Fruit fly (Drosophila melanogaster): ENCODE results near the gene CG8814.

dm6 chr2L:2894356-2894755 is 19.7 kb downstream of the CG8814 start:
- TF ChIP-seq CG12768 (GFP tag; optimal IDR thresholded peaks at IDR 0.05) (no peak), bab1 (GFP tag; optimal IDR thresholded peaks at IDR 0.05) (no peak), Hr96 (GFP tag; optimal IDR thresholded peaks at IDR 0.05) (no peak), pad (GFP tag; optimal IDR thresholded peaks at IDR 0.05) (no peak), ovo (GFP tag; optimal IDR thresholded peaks at IDR 0.05) (no peak), CG1620 (GFP tag; optimal IDR thresholded peaks at IDR 0.05) (no peak), kay (GFP tag; ENCODE audit: borderline replicate concordance) (no peak), CG33017 (tag; optimal IDR thresholded peaks at IDR 0.05) (no peak), CG7101 (tag; optimal IDR thresholded peaks at IDR 0.05) (no peak)
